Fruit fly (Drosophila melanogaster) whole organism, prepupa: ENCODE results near the gene CG16952.

Source experiments
- CG10631 ChIP-seq: fragments of 200-800 bp; sonication (Bioruptor generic); optimal IDR thresholded peaks from 2 replicates; lab custom pipeline; 2016; ENCODE audit warnings: missing biosample characterization, missing genetic modification characterization
- CG10669 ChIP-seq: fragments of 200-800 bp; sonication (Bioruptor generic); optimal IDR thresholded peaks from 3 replicates; lab custom pipeline; 2018; ENCODE audit warnings: missing biosample characterization, mild to moderate bottlenecking, missing genetic modification characterization, moderate library complexity
- CG11294 ChIP-seq: fragments of 200-800 bp; sonication (Bioruptor generic); IDR thresholded peaks from 2 replicates; pipeline ENCODE4 v1.3.6; 2022; ENCODE audit warnings: missing biosample characterization, missing genetic modification characterization
- CG1621 ChIP-seq: fragments of 200-800 bp; sonication (Bioruptor generic); optimal IDR thresholded peaks from 3 replicates; lab custom pipeline; 2018; ENCODE audit warnings: missing biosample characterization, mild to moderate bottlenecking, missing genetic modification characterization
- Eip93F ChIP-seq: fragments of 200-800 bp; sonication (Bioruptor generic); optimal IDR thresholded peaks from 2 replicates; lab custom pipeline; 2016; ENCODE audit warnings: missing biosample characterization, mild to moderate bottlenecking, missing genetic modification characterization
- Ets96B ChIP-seq: fragments of 200-800 bp; optimal IDR thresholded peaks from 2 replicates; lab custom pipeline; 2019; ENCODE audit warnings: missing biosample characterization, mild to moderate bottlenecking, missing genetic modification characterization, moderate library complexity
- Hr4 ChIP-seq: fragments of 200-800 bp; sonication (Bioruptor generic); optimal IDR thresholded peaks from 3 replicates; lab custom pipeline; 2016; ENCODE audit warnings: missing biosample characterization, missing genetic modification characterization
- Lpt ChIP-seq: fragments of 200-800 bp; sonication (Bioruptor generic); optimal IDR thresholded peaks from 3 replicates; lab custom pipeline; 2016; ENCODE audit warnings: missing biosample characterization, missing genetic modification characterization
- Met ChIP-seq: fragments of 200-800 bp; sonication (Bioruptor generic); optimal IDR thresholded peaks from 3 replicates; lab custom pipeline; 2016; ENCODE audit warnings: missing biosample characterization, missing genetic modification characterization
- Sox102F ChIP-seq: fragments of 200-800 bp; sonication (Bioruptor generic); optimal IDR thresholded peaks from 2 replicates; lab custom pipeline; 2016; ENCODE audit warnings: missing biosample characterization, mild to moderate bottlenecking, missing genetic modification characterization
- cyc ChIP-seq: fragments of 200-800 bp; sonication (Bioruptor generic); optimal IDR thresholded peaks from 3 replicates; lab custom pipeline; 2016; ENCODE audit warnings: missing biosample characterization, missing genetic modification characterization
- fd85E ChIP-seq: fragments of 200-800 bp; sonication (Bioruptor generic); optimal IDR thresholded peaks from 3 replicates; lab custom pipeline; 2016; ENCODE audit warnings: missing biosample characterization, missing genetic modification characterization

- TF ChIP-seq Sox102F (GFP tag; lab: Kevin White, UChicago) = no peak
- no peak for TF ChIP-seq cyc (GFP tag; lab: Kevin White, UChicago)
- no peak for TF ChIP-seq Lpt
- no peak for TF ChIP-seq Met (GFP tag; lab: Kevin White, UChicago)
- TF ChIP-seq CG10631 = no peak
- TF ChIP-seq Ets96B (tag; lab: Kevin White, UChicago) = no peak
- TF ChIP-seq Hr4 (GFP tag; lab: Kevin White, UChicago) = no peak
- TF ChIP-seq Eip93F (GFP tag; lab: Kevin White, UChicago) = no peak
- no peak for TF ChIP-seq CG10669
- no peak for TF ChIP-seq CG11294 (GFP tag; lab: Robert Waterston, UW)
- TF ChIP-seq fd85E (GFP tag; lab: Kevin White, UChicago) = no peak
- no peak for TF ChIP-seq CG1621 (tag; lab: Kevin White, UChicago)
Measured at dm6 chrX:15888763-15889162, 18.8 kb downstream of the CG16952 start.
